Worm (Caenorhabditis elegans): ENCODE results near the gene srb-6.

Gene srb-6

ce11 chrII:10200759-10201158 lies 6.1 kb downstream of the srb-6 start, which contains the start of gene arv-1 (continued):
- TF ChIP-seq pqm-1 (tag; optimal IDR thresholded peaks at IDR 0.05) (no peak), sox-2 (GFP tag; IDR thresholded peaks at IDR 0.05) (0 out of 2 replicates have a peak, but pooled peaks have one; percentile 22), rnt-1 (tag; optimal IDR thresholded peaks at IDR 0.05) (no peak), K02D7.2 (tag; optimal IDR thresholded peaks at IDR 0.05) (no peak), ceh-24 (tag; optimal IDR thresholded peaks at IDR 0.05) (no peak), ets-4 (tag; optimal IDR thresholded peaks at IDR 0.05) (peak; percentile 70), F13H6.1 (tag; optimal IDR thresholded peaks at IDR 0.05) (no peak), ceh-14 (tag; optimal IDR thresholded peaks at IDR 0.05) (peak; percentile 40), pag-3 (tag; optimal IDR thresholded peaks at IDR 0.05; ENCODE audit: borderline replicate concordance) (no peak), pha-4 (tag; optimal IDR thresholded peaks at IDR 0.05) (no peak)

DNA sequence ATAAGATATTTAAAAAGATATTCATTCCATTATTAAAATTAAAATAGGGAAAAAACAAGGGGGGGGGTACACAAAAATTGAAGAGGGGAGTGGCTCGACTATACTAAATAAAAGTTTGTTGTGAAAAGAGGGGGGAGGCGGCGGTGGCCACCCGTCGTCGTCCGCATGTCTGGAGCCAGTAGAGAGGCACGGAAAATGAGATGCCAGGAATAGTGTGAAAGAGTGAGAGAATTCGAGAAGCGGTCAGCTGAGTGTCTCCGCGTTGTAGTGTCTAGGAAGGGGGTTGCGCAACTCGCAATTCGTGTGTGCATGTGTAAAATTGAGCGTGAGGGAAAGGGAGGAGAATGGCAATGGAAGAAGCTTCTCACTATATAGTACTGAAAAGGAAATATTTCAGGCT lies 7.6 kb downstream of the srb-6 start:
- TF ChIP-seq zip-5 (tag; optimal IDR thresholded peaks at IDR 0.05): no peak
- TF ChIP-seq ceh-45 (GFP tag; IDR thresholded peaks at IDR 0.05): no peak
- peak; percentile 52 for TF ChIP-seq unc-55 (GFP tag; optimal IDR thresholded peaks at IDR 0.05)
- no peak for TF ChIP-seq sox-2 (GFP tag; IDR thresholded peaks at IDR 0.05)
- no peak for TF ChIP-seq elt-4 (tag; optimal IDR thresholded peaks at IDR 0.05)
- TF ChIP-seq ceh-2 (tag; optimal IDR thresholded peaks at IDR 0.05): peak; percentile 9
- no peak for TF ChIP-seq npax-4 (tag; optimal IDR thresholded peaks at IDR 0.05)
- no peak for TF ChIP-seq pag-3 (tag; optimal IDR thresholded peaks at IDR 0.05; ENCODE audit: borderline replicate concordance)
- no peak for TF ChIP-seq ceh-22 (tag; optimal IDR thresholded peaks at IDR 0.05)
- no peak for TF ChIP-seq ama-1 (optimal IDR thresholded peaks at IDR 0.05)
- no peak for TF ChIP-seq dmd-4 (tag; optimal IDR thresholded peaks at IDR 0.05; ENCODE audit: borderline replicate concordance)
- peak; percentile 23 for TF ChIP-seq syd-9 (tag; optimal IDR thresholded peaks at IDR 0.05)
- no peak for TF ChIP-seq ceh-48 (tag; optimal IDR thresholded peaks at IDR 0.05)
- peak; percentile 49 for TF ChIP-seq ceh-14 (tag; optimal IDR thresholded peaks at IDR 0.05)
- no peak for TF ChIP-seq fax-1 (tag; optimal IDR thresholded peaks at IDR 0.05)
- no peak for TF ChIP-seq Y22D7AL.16 (tag; optimal IDR thresholded peaks at IDR 0.05)
- TF ChIP-seq pros-1 (tag; optimal IDR thresholded peaks at IDR 0.05): no peak
- no peak for TF ChIP-seq hlh-6 (tag; optimal IDR thresholded peaks at IDR 0.05)
- TF ChIP-seq ttx-3 (tag; optimal IDR thresholded peaks at IDR 0.05): no peak
- no peak for TF ChIP-seq ztf-16 (tag; optimal IDR thresholded peaks at IDR 0.05)
- no peak for TF ChIP-seq F13H6.1 (tag; optimal IDR thresholded peaks at IDR 0.05)
- no peak for TF ChIP-seq ceh-24 (tag; optimal IDR thresholded peaks at IDR 0.05)
- peak; percentile 80 for TF ChIP-seq ceh-31 (tag; optimal IDR thresholded peaks at IDR 0.05)
- TF ChIP-seq ceh-6 (GFP tag; optimal IDR thresholded peaks at IDR 0.05): no peak
- no peak for TF ChIP-seq che-1 (tag; optimal IDR thresholded peaks at IDR 0.05)
- TF ChIP-seq tbx-7 (tag; optimal IDR thresholded peaks at IDR 0.05): no peak
- peak; percentile 4 for TF ChIP-seq hlh-13 (GFP tag; optimal IDR thresholded peaks at IDR 0.05)
- peak; percentile 14 for TF ChIP-seq rnt-1 (tag; optimal IDR thresholded peaks at IDR 0.05)
- peak; percentile 59 for TF ChIP-seq unc-42 (tag; optimal IDR thresholded peaks at IDR 0.05)
- TF ChIP-seq lim-6 (tag; optimal IDR thresholded peaks at IDR 0.05): no peak
- peak; percentile 81 for TF ChIP-seq hlh-30 (tag; optimal IDR thresholded peaks at IDR 0.05; ENCODE audit: insufficient read depth)
- peak; percentile 79 for TF ChIP-seq nfya-1 (tag; optimal IDR thresholded peaks at IDR 0.05)
- TF ChIP-seq nhr-232 (tag; optimal IDR thresholded peaks at IDR 0.05): no peak
- no peak for TF ChIP-seq sox-4 (tag; optimal IDR thresholded peaks at IDR 0.05)
- peak; percentile 37 for TF ChIP-seq madf-2 (tag; optimal IDR thresholded peaks at IDR 0.05)
- no peak for TF ChIP-seq T23F11.4 (GFP tag; optimal IDR thresholded peaks at IDR 0.05)
- no peak for TF ChIP-seq unc-86 (tag; optimal IDR thresholded peaks at IDR 0.05)
- TF ChIP-seq ceh-30 (tag; optimal IDR thresholded peaks at IDR 0.05): no peak
- TF ChIP-seq ceh-19 (GFP tag; optimal IDR thresholded peaks at IDR 0.05): peak; percentile 70
- TF ChIP-seq elt-2 (tag; optimal IDR thresholded peaks at IDR 0.05): peak; percentile 10
- TF ChIP-seq K09A11.1 (tag; optimal IDR thresholded peaks at IDR 0.05; ENCODE audit: insufficient read depth): no peak
- TF ChIP-seq fkh-10 (GFP tag; optimal IDR thresholded peaks at IDR 0.05): no peak
- no peak for TF ChIP-seq pqm-1 (tag; optimal IDR thresholded peaks at IDR 0.05)
- TF ChIP-seq dve-1 (tag; optimal IDR thresholded peaks at IDR 0.05): no peak
- TF ChIP-seq mec-3 (tag; optimal IDR thresholded peaks at IDR 0.05; ENCODE audit: borderline replicate concordance): no peak
- peak; percentile 51 for TF ChIP-seq hlh-8 (tag; optimal IDR thresholded peaks at IDR 0.05)
- no peak for TF ChIP-seq ceh-9 (tag; optimal IDR thresholded peaks at IDR 0.05)
- no peak for TF ChIP-seq pha-4 (tag; optimal IDR thresholded peaks at IDR 0.05)
- peak; percentile 31 for TF ChIP-seq ets-4 (tag; optimal IDR thresholded peaks at IDR 0.05)
